Worm (Caenorhabditis elegans) whole organism, L4 larva: ENCODE data around the gene fbxa-137.

Experiments used
- ama-1 ChIP-seq: fragments of 150-350 bp; optimal IDR thresholded peaks from 2 replicates; lab custom pipeline; 2014; ENCODE audit warnings: inconsistent platforms, mixed read lengths
- ceh-28 ChIP-seq: fragments of 150-350 bp; optimal IDR thresholded peaks from 2 replicates; lab custom pipeline; 2014; ENCODE audit warnings: missing biosample characterization, missing genetic modification reagents, missing genetic modification characterization
- dpl-1 ChIP-seq: fragments of 150-350 bp; optimal IDR thresholded peaks from 2 replicates; lab custom pipeline; 2014; ENCODE audit warnings: missing biosample characterization, missing genetic modification reagents, missing genetic modification characterization
- fos-1 ChIP-seq: fragments of 150-350 bp; optimal IDR thresholded peaks from 2 replicates; lab custom pipeline; 2014; ENCODE audit warnings: missing biosample characterization, missing genetic modification characterization
- lin-39 ChIP-seq: fragments of 150-350 bp; optimal IDR thresholded peaks from 2 replicates; lab custom pipeline; 2014; ENCODE audit warnings: missing biosample characterization, missing genetic modification reagents, missing genetic modification characterization
- madf-9 ChIP-seq: fragments of 200-800 bp; sonication (Bioruptor generic); conservative IDR thresholded peaks from 2 replicates; pipeline ENCODE4 v1.3.6; 2022; ENCODE audit warnings: missing genetic modification reagents, missing genetic modification characterization, missing compliant biosample characterization
- nhr-10 ChIP-seq: fragments of 150-350 bp; optimal IDR thresholded peaks from 2 replicates; lab custom pipeline; 2014; ENCODE audit warnings: missing biosample characterization, missing genetic modification characterization
- nhr-11 ChIP-seq: fragments of 150-350 bp; optimal IDR thresholded peaks from 2 replicates; lab custom pipeline; 2014; ENCODE audit warnings: missing biosample characterization, missing genetic modification characterization
- set-16 ChIP-seq: fragments of 200-800 bp; sonication (Bioruptor generic); IDR thresholded peaks from 2 replicates; pipeline ENCODE4 v1.3.6; 2022; ENCODE audit warnings: missing genetic modification reagents, missing genetic modification characterization, missing compliant biosample characterization
- snpc-4 ChIP-seq: fragments of 150-350 bp; optimal IDR thresholded peaks from 2 replicates; lab custom pipeline; 2014; ENCODE audit warnings: missing biosample characterization, missing genetic modification characterization
- unc-130 ChIP-seq: sonication (generic microtip); optimal IDR thresholded peaks from 2 replicates; lab custom pipeline; 2016; ENCODE audit warnings: missing genetic modification reagents, missing genetic modification characterization, missing compliant biosample characterization

DNA sequence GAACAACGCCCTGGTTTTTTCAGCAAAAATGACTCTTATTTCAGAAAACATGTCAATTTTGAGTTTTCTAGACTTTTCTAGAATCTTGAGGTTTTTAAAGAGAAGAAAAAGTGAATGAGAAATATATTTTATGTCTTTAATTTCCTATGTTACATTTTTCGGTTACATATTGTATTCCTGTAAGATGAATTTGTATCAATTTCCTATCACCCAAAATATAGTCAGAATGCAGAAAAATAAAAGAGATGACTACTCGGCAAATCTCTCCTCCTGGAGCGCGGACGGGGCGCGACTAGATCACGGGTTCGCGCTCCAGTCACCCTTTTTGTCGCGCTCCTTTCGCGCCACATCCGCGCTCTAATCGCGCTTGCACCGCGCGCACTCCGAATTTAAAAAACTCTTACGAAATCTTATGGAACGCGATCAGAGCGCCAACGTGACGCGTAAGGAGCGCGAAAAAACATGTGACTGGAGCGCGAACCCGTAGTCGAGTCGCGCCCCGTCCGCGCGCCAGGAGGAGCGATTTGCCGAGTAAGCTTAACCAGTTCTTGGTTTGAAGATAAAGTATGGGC is 24.0 kb upstream of the fbxa-137 start, which contains the start of gene str-253:
- TF ChIP-seq ceh-28 (tag; lab: Kevin White, UChicago) (no peak), fos-1 (tag; lab: Kevin White, UChicago) (no peak), ama-1 (lab: Kevin White, UChicago) (no peak), nhr-11 (tag; lab: Kevin White, UChicago) (no peak), dpl-1 (GFP tag; lab: Kevin White, UChicago) (no peak), unc-130 (GFP tag; lab: Kevin White, UChicago) (no peak), snpc-4 (no peak), lin-39 (no peak), madf-9 (no peak), set-16 (GFP tag; lab: Robert Waterston, UW) (peak; percentile 72), nhr-10 (no peak)
